Fruit fly (Drosophila melanogaster) whole organism, embryonic: Measurements from ENCODE around the gene Ugt35E1.

ENCODE experiments used
- Adf1 ChIP-seq: fragments of 200-800 bp; sonication (Bioruptor generic); IDR thresholded peaks from 2 replicates; pipeline ENCODE4 v1.3.6; 2022; ENCODE audit warnings: missing biosample characterization, missing genetic modification characterization
- Atf6 ChIP-seq: fragments of 200-800 bp; sonication (Bioruptor generic); IDR thresholded peaks from 2 replicates; pipeline ENCODE4 v1.3.6; 2022; ENCODE audit warnings: missing biosample characterization, missing genetic modification characterization
- CG12744 ChIP-seq: fragments of 200-800 bp; sonication (Bioruptor generic); optimal IDR thresholded peaks from 2 replicates; lab custom pipeline; 2016; ENCODE audit warnings: missing biosample characterization, missing genetic modification characterization
- CG12769 ChIP-seq: fragments of 200-800 bp; sonication (Bioruptor generic); optimal IDR thresholded peaks from 2 replicates; lab custom pipeline; 2019; ENCODE audit warnings: missing biosample characterization, mild to moderate bottlenecking, missing genetic modification characterization, moderate library complexity
- CG12942 ChIP-seq: fragments of 200-800 bp; sonication (Bioruptor generic); optimal IDR thresholded peaks from 3 replicates; lab custom pipeline; 2016; ENCODE audit warnings: missing biosample characterization, missing genetic modification characterization
- CG13123 ChIP-seq: fragments of 200-800 bp; sonication (Bioruptor generic); optimal IDR thresholded peaks from 2 replicates; lab custom pipeline; 2016; ENCODE audit warnings: missing biosample characterization, missing genetic modification characterization
- CG14965 ChIP-seq: fragments of 200-800 bp; sonication (Bioruptor generic); optimal IDR thresholded peaks from 2 replicates; lab custom pipeline; 2016; ENCODE audit warnings: missing biosample characterization, missing genetic modification characterization, borderline replicate concordance
- CG15601 ChIP-seq: fragments of 200-800 bp; sonication (Bioruptor generic); optimal IDR thresholded peaks from 3 replicates; lab custom pipeline; 2019; ENCODE audit warnings: missing biosample characterization, mild to moderate bottlenecking, missing genetic modification characterization, moderate library complexity
- CG16863 ChIP-seq: fragments of 200-800 bp; sonication (Bioruptor generic); optimal IDR thresholded peaks from 3 replicates; lab custom pipeline; 2016; ENCODE audit warnings: missing biosample characterization, missing genetic modification characterization
- CG18599 ChIP-seq: fragments of 200-800 bp; sonication (Bioruptor generic); optimal IDR thresholded peaks from 3 replicates; lab custom pipeline; 2017; ENCODE audit warnings: missing biosample characterization, missing genetic modification characterization, mild to moderate bottlenecking, moderate library complexity, missing genetic modification reagents
- CG18764 ChIP-seq: fragments of 200-800 bp; sonication (Bioruptor generic); optimal IDR thresholded peaks from 3 replicates; lab custom pipeline; 2016; ENCODE audit warnings: missing biosample characterization, missing genetic modification characterization
- CG2129 ChIP-seq: fragments of 200-800 bp; sonication (Bioruptor generic); IDR thresholded peaks from 2 replicates; pipeline ENCODE4 v1.3.6; 2022; ENCODE audit warnings: missing biosample characterization, missing genetic modification characterization; ENCODE audit not compliant: partially characterized antibody
- CG31224 ChIP-seq: fragments of 200-800 bp; sonication (Bioruptor generic); IDR thresholded peaks from 2 replicates; pipeline ENCODE4 v1.3.6; 2022; ENCODE audit warnings: missing biosample characterization, missing genetic modification characterization
- CG3163 ChIP-seq: fragments of 200-800 bp; sonication (Bioruptor generic); optimal IDR thresholded peaks from 3 replicates; lab custom pipeline; 2016; ENCODE audit warnings: missing biosample characterization, missing genetic modification characterization
- CG3407 ChIP-seq: fragments of 200-800 bp; sonication (Bioruptor generic); optimal IDR thresholded peaks from 2 replicates; lab custom pipeline; 2018; ENCODE audit warnings: missing biosample characterization, mild to moderate bottlenecking, missing genetic modification characterization
- CG7987 ChIP-seq: fragments of 200-800 bp; sonication (Bioruptor generic); optimal IDR thresholded peaks from 2 replicates; lab custom pipeline; 2018; ENCODE audit warnings: missing biosample characterization, mild to moderate bottlenecking, missing genetic modification characterization, moderate library complexity
- CG8924 ChIP-seq: fragments of 200-800 bp; optimal IDR thresholded peaks from 3 replicates; lab custom pipeline; 2019; ENCODE audit warnings: missing biosample characterization, mild to moderate bottlenecking, missing genetic modification characterization, moderate library complexity
- CG8944 ChIP-seq: fragments of 200-800 bp; sonication (Bioruptor generic); optimal IDR thresholded peaks from 3 replicates; lab custom pipeline; 2016; ENCODE audit warnings: missing biosample characterization, missing genetic modification characterization
- CG9817 ChIP-seq: fragments of 200-800 bp; sonication (Bioruptor generic); optimal IDR thresholded peaks from 2 replicates; lab custom pipeline; 2018; ENCODE audit warnings: missing biosample characterization, mild to moderate bottlenecking, missing genetic modification characterization, moderate library complexity
- CTCF ChIP-seq: fragments of 200-800 bp; sonication (Bioruptor generic); optimal IDR thresholded peaks from 2 replicates; lab custom pipeline; 2017; ENCODE audit warnings: missing biosample characterization, mild to moderate bottlenecking, missing genetic modification characterization, moderate library complexity
- D ChIP-seq, 2 experiments: fragments of 200-800 bp in 1 of 2; fragments of >200 bp in 1 of 2; sonication (Bioruptor generic) in 1 of 2; optimal IDR thresholded peaks; 2 replicates in 1 of 2; 3 replicates in 1 of 2; lab custom pipeline; 2017; ENCODE audit warnings: mild to moderate bottlenecking in 1 of 2, missing biosample characterization in 1 of 2, missing genetic modification characterization in 1 of 2, missing genetic modification reagents in 1 of 2
- Elba2 ChIP-seq: fragments of 200-800 bp; sonication (Bioruptor generic); optimal IDR thresholded peaks from 3 replicates; lab custom pipeline; 2016; ENCODE audit warnings: missing biosample characterization, missing genetic modification characterization
- HmgD ChIP-seq: fragments of 200-800 bp; sonication (Bioruptor generic); optimal IDR thresholded peaks from 3 replicates; lab custom pipeline; 2016; ENCODE audit warnings: missing biosample characterization, missing genetic modification characterization
- Jarid2 ChIP-seq: fragments of 200-800 bp; sonication (Bioruptor generic); optimal IDR thresholded peaks from 3 replicates; lab custom pipeline; 2017; ENCODE audit warnings: mild to moderate bottlenecking, missing biosample characterization, missing genetic modification reagents, missing genetic modification characterization
- MBD-R2 ChIP-seq: fragments of 200-800 bp; sonication (Bioruptor generic); IDR thresholded peaks from 2 replicates; pipeline ENCODE4 v1.3.6; 2022; ENCODE audit warnings: missing biosample characterization, missing genetic modification characterization
- Mad ChIP-seq: fragments of 200-800 bp; sonication (Bioruptor generic); optimal IDR thresholded peaks from 2 replicates; lab custom pipeline; 2016; ENCODE audit warnings: missing biosample characterization, missing genetic modification characterization
- Mes4 ChIP-seq: fragments of 200-800 bp; sonication (Bioruptor generic); optimal IDR thresholded peaks from 2 replicates; lab custom pipeline; 2016; ENCODE audit warnings: missing biosample characterization, missing genetic modification characterization
- Sry-δ ChIP-seq: fragments of 200-800 bp; sonication (Bioruptor generic); optimal IDR thresholded peaks from 2 replicates; lab custom pipeline; 2016; ENCODE audit warnings: missing biosample characterization, missing genetic modification characterization
- ac ChIP-seq: fragments of 200-800 bp; sonication (Bioruptor generic); optimal IDR thresholded peaks from 3 replicates; lab custom pipeline; 2017; ENCODE audit warnings: missing biosample characterization, mild to moderate bottlenecking, missing genetic modification characterization
- aop ChIP-seq: fragments of 200-800 bp; sonication (Bioruptor generic); IDR thresholded peaks from 2 replicates; pipeline ENCODE4 v1.3.6; 2022; ENCODE audit warnings: missing biosample characterization, missing genetic modification characterization
- ara ChIP-seq: fragments of 200-800 bp; sonication (Bioruptor generic); IDR thresholded peaks from 2 replicates; pipeline ENCODE4 v1.3.6; 2022; ENCODE audit warnings: missing biosample characterization, missing genetic modification characterization
- bbx ChIP-seq: fragments of 200-800 bp; sonication (Bioruptor generic); IDR thresholded peaks from 2 replicates; pipeline ENCODE4 v1.3.6; 2022; ENCODE audit warnings: missing biosample characterization, missing genetic modification characterization; ENCODE audit not compliant: partially characterized antibody
- br ChIP-seq: fragments of >200 bp; optimal IDR thresholded peaks from 2 replicates; lab custom pipeline; 2017
- cg ChIP-seq: fragments of 200-800 bp; sonication (Bioruptor generic); optimal IDR thresholded peaks from 3 replicates; lab custom pipeline; 2019; ENCODE audit warnings: missing biosample characterization, mild to moderate bottlenecking, missing genetic modification characterization, moderate library complexity
- cwo ChIP-seq: fragments of 200-800 bp; sonication (Bioruptor generic); optimal IDR thresholded peaks from 3 replicates; lab custom pipeline; 2017; ENCODE audit warnings: missing biosample characterization, missing genetic modification characterization, mild to moderate bottlenecking, moderate library complexity, missing genetic modification reagents
- danr ChIP-seq: fragments of 200-800 bp; sonication (Bioruptor generic); IDR thresholded peaks from 2 replicates; pipeline ENCODE4 v1.3.6; 2022; ENCODE audit warnings: missing biosample characterization, missing genetic modification characterization
- dati ChIP-seq: fragments of 200-800 bp; sonication (Bioruptor generic); IDR thresholded peaks from 2 replicates; pipeline ENCODE4 v1.3.6; 2022; ENCODE audit warnings: missing biosample characterization, missing genetic modification characterization
- emc ChIP-seq: fragments of 200-800 bp; sonication (Bioruptor generic); optimal IDR thresholded peaks from 2 replicates; lab custom pipeline; 2016; ENCODE audit warnings: missing biosample characterization, missing genetic modification characterization
- her ChIP-seq: fragments of 200-800 bp; sonication (Bioruptor generic); optimal IDR thresholded peaks from 2 replicates; lab custom pipeline; 2016; ENCODE audit warnings: missing biosample characterization, missing genetic modification characterization
- lmd ChIP-seq: fragments of 200-800 bp; sonication (Bioruptor generic); IDR thresholded peaks from 2 replicates; pipeline ENCODE4 v1.3.6; 2022; ENCODE audit warnings: missing biosample characterization, missing genetic modification characterization
- mirr ChIP-seq: fragments of 200-800 bp; sonication (Bioruptor generic); optimal IDR thresholded peaks from 3 replicates; lab custom pipeline; 2018; ENCODE audit warnings: missing biosample characterization, mild to moderate bottlenecking, missing genetic modification characterization
- otp ChIP-seq: fragments of 200-800 bp; sonication (Bioruptor generic); IDR thresholded peaks from 3 replicates; pipeline ENCODE4, ENCODE4 v1.3.6; 2022; ENCODE audit warnings: missing biosample characterization, missing genetic modification characterization
- pho ChIP-seq: fragments of 200-800 bp; sonication (Bioruptor generic); optimal IDR thresholded peaks from 2 replicates; lab custom pipeline; 2016; ENCODE audit warnings: missing biosample characterization, missing genetic modification characterization
- prd ChIP-seq, 3 experiments: fragments of >200 bp in 2 of 3; fragments of 200-800 bp in 1 of 3; sonication (Bioruptor generic) in 1 of 3; optimal IDR thresholded peaks in 2 of 3; IDR thresholded peaks in 1 of 3; 2 replicates in 2 of 3; 3 replicates in 1 of 3; pipeline versions ENCODE4 v1.3.6 to Lab custom; 2017 to 2022; ENCODE audit warnings: missing biosample characterization in 1 of 3, missing genetic modification characterization in 1 of 3
- sens ChIP-seq: fragments of 200-800 bp; sonication (Bioruptor generic); peaks from one replicate; lab custom pipeline; 2016; ENCODE audit warnings: missing biosample characterization, missing genetic modification characterization
- sima ChIP-seq: fragments of 200-800 bp; sonication (Bioruptor generic); optimal IDR thresholded peaks from 2 replicates; lab custom pipeline; 2016; ENCODE audit warnings: missing biosample characterization, missing genetic modification characterization
- sob ChIP-seq: fragments of 200-800 bp; sonication (Bioruptor generic); IDR thresholded peaks from 2 replicates; pipeline ENCODE4 v1.3.6; 2022; ENCODE audit warnings: missing biosample characterization, missing genetic modification characterization
- stc ChIP-seq: fragments of 200-800 bp; sonication (Bioruptor generic); IDR thresholded peaks from 2 replicates; pipeline ENCODE4 v1.3.6; 2022; ENCODE audit warnings: missing biosample characterization, missing genetic modification characterization
- stwl ChIP-seq: fragments of 200-800 bp; sonication (Bioruptor generic); optimal IDR thresholded peaks from 3 replicates; lab custom pipeline; 2018; ENCODE audit warnings: missing biosample characterization, mild to moderate bottlenecking, missing genetic modification characterization, moderate library complexity
- tgo ChIP-seq: fragments of 200-800 bp; sonication (Bioruptor generic); IDR thresholded peaks from 3 replicates; pipeline ENCODE4 v1.3.6; 2022; ENCODE audit warnings: missing biosample characterization, missing genetic modification characterization
- unpg ChIP-seq: fragments of 200-800 bp; sonication (Bioruptor generic); optimal IDR thresholded peaks from 3 replicates; lab custom pipeline; 2018; ENCODE audit warnings: missing biosample characterization, mild to moderate bottlenecking, missing genetic modification characterization, moderate library complexity
- wek ChIP-seq: fragments of 200-800 bp; sonication (Bioruptor generic); optimal IDR thresholded peaks from 3 replicates; lab custom pipeline; 2018; ENCODE audit warnings: missing biosample characterization, mild to moderate bottlenecking, missing genetic modification characterization, moderate library complexity
- z ChIP-seq: fragments of 200-800 bp; sonication (Bioruptor generic); IDR thresholded peaks from 3 replicates; pipeline ENCODE4 v1.3.6; 2022; ENCODE audit warnings: missing biosample characterization, missing genetic modification characterization

Gene Ugt35E1

dm6 chr3R:11178300-11178699 is 12.4 kb upstream of the Ugt35E1 start (continued):
- TF ChIP-seq sob (GFP tag; lab: Robert Waterston, UW), result no peak
- no peak for TF ChIP-seq prd (optimal IDR thresholded peaks at IDR 0.05; lab: Kevin White, UChicago)
- no peak for TF ChIP-seq prd (GFP tag; IDR thresholded peaks at IDR 0.05; lab: Robert Waterston, UW)
- TF ChIP-seq HmgD (GFP tag; lab: Kevin White, UChicago), result no peak
- no peak for TF ChIP-seq CG13123 (GFP tag; lab: Kevin White, UChicago)
- TF ChIP-seq CTCF (GFP tag; lab: Kevin White, UChicago), result no peak
- TF ChIP-seq stwl (tag; lab: Kevin White, UChicago), result no peak
- no peak for TF ChIP-seq br (lab: Kevin White, UChicago)
- TF ChIP-seq CG18599, result peak; percentile 22
- no peak for TF ChIP-seq CG8944
- TF ChIP-seq CG2129 (GFP tag; lab: Robert Waterston, UW), result no peak
- TF ChIP-seq Sry-δ (GFP tag; lab: Kevin White, UChicago), result no peak
- no peak for TF ChIP-seq cwo (GFP tag; lab: Kevin White, UChicago)
- TF ChIP-seq Mes4, result no peak
- TF ChIP-seq her (GFP tag; lab: Kevin White, UChicago), result no peak
- no peak for TF ChIP-seq D (optimal IDR thresholded peaks at IDR 0.05; lab: Kevin White, UChicago)
- no peak for TF ChIP-seq D (GFP tag; optimal IDR thresholded peaks at IDR 0.05; lab: Kevin White, UChicago)
- TF ChIP-seq CG31224, result no peak
- TF ChIP-seq CG3407 (GFP tag; lab: Kevin White, UChicago), result no peak
- no peak for TF ChIP-seq CG14965 (GFP tag; lab: Kevin White, UChicago)
- no peak for TF ChIP-seq CG3163 (GFP tag; lab: Kevin White, UChicago)
- TF ChIP-seq cg, result no peak
- no peak for TF ChIP-seq Atf6 (GFP tag; lab: Robert Waterston, UW)
- no peak for TF ChIP-seq emc (GFP tag; lab: Kevin White, UChicago)
- TF ChIP-seq CG18764, result no peak
- no peak for TF ChIP-seq bbx (GFP tag; lab: Robert Waterston, UW)
- no peak for TF ChIP-seq CG7987
- TF ChIP-seq otp, result no peak
- no peak for TF ChIP-seq stc (GFP tag; lab: Robert Waterston, UW)
- TF ChIP-seq Mad, result no peak
- no peak for TF ChIP-seq z (GFP tag; lab: Robert Waterston, UW)
- no peak for TF ChIP-seq CG8924
- no peak for TF ChIP-seq sima (GFP tag; lab: Kevin White, UChicago)
- no peak for TF ChIP-seq CG12942 (GFP tag; lab: Kevin White, UChicago)
- no peak for TF ChIP-seq CG16863 (GFP tag; lab: Kevin White, UChicago)
- no peak for TF ChIP-seq Elba2 (GFP tag; lab: Kevin White, UChicago)
- no peak for TF ChIP-seq CG12744 (GFP tag; lab: Kevin White, UChicago)
- peak; percentile 12 for TF ChIP-seq CG12769 (tag; lab: Kevin White, UChicago)
- TF ChIP-seq lmd (GFP tag; lab: Robert Waterston, UW), result no peak
- TF ChIP-seq Adf1 (GFP tag; lab: Robert Waterston, UW), result no peak
- no peak for TF ChIP-seq dati
- peak; percentile 49 for TF ChIP-seq wek (GFP tag; lab: Kevin White, UChicago)
- TF ChIP-seq mirr (GFP tag; lab: Kevin White, UChicago), result peak; percentile 63
- TF ChIP-seq MBD-R2 (GFP tag; lab: Robert Waterston, UW), result no peak
- no peak for TF ChIP-seq ara
- no peak for TF ChIP-seq tgo (GFP tag; lab: Robert Waterston, UW)
- TF ChIP-seq Jarid2 (GFP tag; lab: Kevin White, UChicago), result no peak
- no peak for TF ChIP-seq danr (GFP tag; lab: Robert Waterston, UW)
- peak; percentile 60 for TF ChIP-seq sens (GFP tag; lab: Kevin White, UChicago)
- TF ChIP-seq pho (GFP tag; lab: Kevin White, UChicago), result no peak
- TF ChIP-seq aop (GFP tag; lab: Robert Waterston, UW), result no peak
- peak; percentile 5 for TF ChIP-seq CG9817 (tag; lab: Kevin White, UChicago)
- peak; percentile 11 for TF ChIP-seq CG15601 (tag; lab: Kevin White, UChicago)
- TF ChIP-seq unpg (GFP tag; lab: Kevin White, UChicago), result peak; percentile 26
- no peak for TF ChIP-seq ac
